Fruit fly (Drosophila melanogaster): Measurements from ENCODE around the gene Npl4.

Gene Npl4

DNA sequence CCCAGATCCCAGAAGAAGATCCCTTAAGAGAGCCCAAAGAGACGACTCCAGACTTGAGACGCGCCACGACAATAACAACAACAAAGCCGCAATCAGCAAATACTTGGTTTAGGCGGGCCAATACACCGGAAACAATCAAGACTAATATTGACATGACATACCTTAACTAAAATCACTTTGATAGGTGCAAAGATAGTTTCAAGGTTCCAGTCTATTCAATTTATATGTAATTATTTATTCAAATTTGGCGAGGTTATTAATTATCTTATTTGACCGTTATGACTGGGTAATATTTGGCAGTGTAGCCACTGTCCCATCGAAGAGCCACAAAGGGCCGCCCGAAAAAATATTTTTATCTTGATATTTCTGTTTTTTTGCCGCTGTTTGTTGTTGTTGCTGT, 16.0 kb upstream of the Npl4 start (continued):
- TF ChIP-seq CG2889 (GFP tag; IDR thresholded peaks at IDR 0.05) (peak; percentile 57; the same call in 1 of the 3 replicates), CG3847 (GFP tag; IDR thresholded peaks at IDR 0.05) (no peak), lola (GFP tag; optimal IDR thresholded peaks at IDR 0.05) (peak in 1 of 3 experiments; percentile 61), CG18011 (GFP tag; optimal IDR thresholded peaks at IDR 0.05) (no peak), hth (optimal IDR thresholded peaks at IDR 0.05) (no peak), Drgx (GFP tag; IDR thresholded peaks at IDR 0.05) (peak; percentile 28; the same call in 1 of the 2 replicates), HLHmδ (GFP tag; optimal IDR thresholded peaks at IDR 0.05) (no peak), Nf-YA (GFP tag; IDR thresholded peaks at IDR 0.05) (no peak), her (GFP tag; optimal IDR thresholded peaks at IDR 0.05) (no peak), crol (GFP tag; IDR thresholded peaks at IDR 0.05) (no peak), Aef1 (GFP tag; IDR thresholded peaks at IDR 0.05) (peak; percentile 61; the same call in 2 of the 3 replicates), bowl (GFP tag; IDR thresholded peaks at IDR 0.05) (no peak), CG12391 (tag; optimal IDR thresholded peaks at IDR 0.05) (peak; percentile 64), CG15514 (GFP tag; optimal IDR thresholded peaks at IDR 0.05) (no peak), zfh2 (GFP tag; optimal IDR thresholded peaks at IDR 0.05) (no peak), bbx (GFP tag; IDR thresholded peaks at IDR 0.05; ENCODE audit: partially characterized antibody) (no peak), psq (GFP tag; optimal IDR thresholded peaks at IDR 0.05) (no peak), CG4730 (GFP tag; IDR thresholded peaks at IDR 0.05) (no peak), emc (GFP tag; optimal IDR thresholded peaks at IDR 0.05) (no peak), kni (GFP tag; optimal IDR thresholded peaks at IDR 0.05) (no peak), Atf6 (GFP tag; IDR thresholded peaks at IDR 0.05) (no peak), wek (GFP tag; optimal IDR thresholded peaks at IDR 0.05) (no peak), CG11085 (GFP tag; IDR thresholded peaks at IDR 0.05) (no peak), MTF-1 (GFP tag; optimal IDR thresholded peaks at IDR 0.05; ENCODE audit: borderline replicate concordance) (no peak), ci (GFP tag; IDR thresholded peaks at IDR 0.05) (peak; percentile 67; the same call in 2 of the 3 replicates), hb (GFP tag; IDR thresholded peaks at IDR 0.05; ENCODE audit: partially characterized antibody) (no peak), CG11695 (GFP tag; IDR thresholded peaks at IDR 0.05) (peak; percentile 60; the same call in 2 of the 3 replicates), al (GFP tag; IDR thresholded peaks at IDR 0.05) (no peak), lbe (GFP tag; optimal IDR thresholded peaks at IDR 0.05) (peak; percentile 96), CG12071 (GFP tag; optimal IDR thresholded peaks at IDR 0.05) (peak; percentile 24), ato (GFP tag; IDR thresholded peaks at IDR 0.05; ENCODE audit: partially characterized antibody) (no peak), ATbp (GFP tag; optimal IDR thresholded peaks at IDR 0.05) (peak; percentile 21), CG16863 (GFP tag; optimal IDR thresholded peaks at IDR 0.05) (no peak), CG16815 (GFP tag; optimal IDR thresholded peaks at IDR 0.05) (peak; percentile 45), Fer1 (GFP tag; optimal IDR thresholded peaks at IDR 0.05) (no peak), Meics (GFP tag; optimal IDR thresholded peaks at IDR 0.05) (peak; percentile 36), Xrp1 (GFP tag; IDR thresholded peaks at IDR 0.05) (peak; percentile 79), lilli (GFP tag; optimal IDR thresholded peaks at IDR 0.05) (peak; percentile 48), nom (GFP tag; optimal IDR thresholded peaks at IDR 0.05) (peak; percentile 80), stc (GFP tag; IDR thresholded peaks at IDR 0.05) (peak; percentile 55), gcm (GFP tag; optimal IDR thresholded peaks at IDR 0.05) (peak; percentile 30), Sox100B (GFP tag; optimal IDR thresholded peaks at IDR 0.05) (peak; percentile 16), CG4424 (GFP tag; optimal IDR thresholded peaks at IDR 0.05) (peak; percentile 60), CG8359 (GFP tag; optimal IDR thresholded peaks at IDR 0.05; ENCODE audit: borderline replicate concordance) (peak; percentile 55), CG10321 (GFP tag; IDR thresholded peaks at IDR 0.05) (no peak), CG7786 (GFP tag; optimal IDR thresholded peaks at IDR 0.05) (no peak), CG14441 (GFP tag; IDR thresholded peaks at IDR 0.05) (peak; percentile 41; the same call in 1 of the 2 replicates), CG12236 (GFP tag; optimal IDR thresholded peaks at IDR 0.05) (no peak), Dbx (GFP tag; IDR thresholded peaks at IDR 0.05) (no peak), yki (optimal IDR thresholded peaks at IDR 0.05) (no peak), CG10565 (GFP tag; optimal IDR thresholded peaks at IDR 0.05) (no peak)
